Fruit fly (Drosophila melanogaster) whole organism, embryonic: ENCODE measurements around the gene Tim17a2.

Source experiments
- Blimp-1 ChIP-seq: fragments of 200-800 bp; sonication (Bioruptor generic); optimal IDR thresholded peaks from 3 replicates; lab custom pipeline; 2018; ENCODE audit warnings: missing biosample characterization, missing genetic modification characterization, mild to moderate bottlenecking, moderate library complexity, missing genetic modification reagents
- CG10267 ChIP-seq: fragments of 200-800 bp; sonication (Bioruptor generic); optimal IDR thresholded peaks from 2 replicates; lab custom pipeline; 2018; ENCODE audit warnings: missing biosample characterization, mild to moderate bottlenecking, missing genetic modification characterization, moderate library complexity
- CG11504 ChIP-seq: fragments of 200-800 bp; sonication (Bioruptor generic); optimal IDR thresholded peaks from 3 replicates; lab custom pipeline; 2019; ENCODE audit warnings: missing biosample characterization, mild to moderate bottlenecking, missing genetic modification characterization, moderate library complexity
- CG11723 ChIP-seq: fragments of 200-800 bp; sonication (Bioruptor generic); optimal IDR thresholded peaks from 2 replicates; lab custom pipeline; 2017; ENCODE audit warnings: missing biosample characterization, mild to moderate bottlenecking, missing genetic modification characterization
- CG12219 ChIP-seq: fragments of 200-800 bp; sonication (Bioruptor generic); optimal IDR thresholded peaks from 3 replicates; lab custom pipeline; 2018; ENCODE audit warnings: missing biosample characterization, mild to moderate bottlenecking, missing genetic modification characterization
- CG1233 ChIP-seq: fragments of 200-800 bp; sonication (Bioruptor generic); optimal IDR thresholded peaks from 4 replicates; lab custom pipeline; 2018; ENCODE audit warnings: missing biosample characterization, mild to moderate bottlenecking, missing genetic modification characterization
- CG12391 ChIP-seq: fragments of 200-800 bp; sonication (Bioruptor generic); optimal IDR thresholded peaks from 3 replicates; lab custom pipeline; 2018; ENCODE audit warnings: missing biosample characterization, mild to moderate bottlenecking, missing genetic modification characterization, moderate library complexity
- CG16813 ChIP-seq: fragments of 200-800 bp; sonication (Bioruptor generic); IDR thresholded peaks from 3 replicates; pipeline ENCODE4 v1.3.6; 2022; ENCODE audit warnings: missing biosample characterization, missing genetic modification characterization; ENCODE audit not compliant: partially characterized antibody
- CG17912 ChIP-seq: fragments of 200-800 bp; sonication (Bioruptor generic); optimal IDR thresholded peaks from 2 replicates; lab custom pipeline; 2018; ENCODE audit warnings: missing biosample characterization, mild to moderate bottlenecking, missing genetic modification characterization
- CG18764 ChIP-seq: fragments of 200-800 bp; sonication (Bioruptor generic); optimal IDR thresholded peaks from 3 replicates; lab custom pipeline; 2016; ENCODE audit warnings: missing biosample characterization, missing genetic modification characterization
- CG2678 ChIP-seq: fragments of 200-800 bp; sonication (Bioruptor generic); optimal IDR thresholded peaks from 3 replicates; lab custom pipeline; 2019; ENCODE audit warnings: missing biosample characterization, mild to moderate bottlenecking, missing genetic modification characterization, moderate library complexity
- CG2875 ChIP-seq: fragments of 200-800 bp; sonication (Bioruptor generic); optimal IDR thresholded peaks from 2 replicates; lab custom pipeline; 2017; ENCODE audit warnings: missing biosample characterization, mild to moderate bottlenecking, missing genetic modification characterization, missing genetic modification reagents
- CG30020 ChIP-seq: fragments of 200-800 bp; optimal IDR thresholded peaks from 2 replicates; lab custom pipeline; 2019; ENCODE audit warnings: missing biosample characterization, mild to moderate bottlenecking, missing genetic modification characterization, moderate library complexity
- CG30431 ChIP-seq: fragments of 200-800 bp; sonication (Bioruptor generic); optimal IDR thresholded peaks from 2 replicates; lab custom pipeline; 2017; ENCODE audit warnings: missing biosample characterization, missing genetic modification characterization
- CG4282 ChIP-seq: fragments of 200-800 bp; sonication (Bioruptor generic); optimal IDR thresholded peaks from 2 replicates; lab custom pipeline; 2016; ENCODE audit warnings: missing biosample characterization, missing genetic modification characterization
- CG43689 ChIP-seq: fragments of 200-800 bp; sonication (Bioruptor generic); IDR thresholded peaks from 2 replicates; pipeline ENCODE4 v1.3.6; 2022; ENCODE audit warnings: missing biosample characterization, missing genetic modification characterization
- CG6654 ChIP-seq: fragments of 200-800 bp; sonication (Bioruptor generic); optimal IDR thresholded peaks from 2 replicates; lab custom pipeline; 2017; ENCODE audit warnings: missing biosample characterization, mild to moderate bottlenecking, missing genetic modification characterization
- CG6683 ChIP-seq: fragments of 200-800 bp; sonication (Bioruptor generic); optimal IDR thresholded peaks from 2 replicates; lab custom pipeline; 2017; ENCODE audit warnings: missing biosample characterization, mild to moderate bottlenecking, missing genetic modification characterization, missing genetic modification reagents
- CG7372 ChIP-seq: fragments of 200-800 bp; sonication (Bioruptor generic); IDR thresholded peaks from 2 replicates; pipeline ENCODE4 v1.3.6; 2022; ENCODE audit warnings: missing biosample characterization, missing genetic modification characterization
- CG7928 ChIP-seq: fragments of 200-800 bp; sonication (Bioruptor generic); optimal IDR thresholded peaks from 2 replicates; lab custom pipeline; 2017; ENCODE audit warnings: missing biosample characterization, mild to moderate bottlenecking, missing genetic modification characterization
- Camta ChIP-seq: fragments of 200-800 bp; sonication (Bioruptor generic); optimal IDR thresholded peaks from 2 replicates; lab custom pipeline; 2016; ENCODE audit warnings: missing biosample characterization, missing genetic modification characterization
- Dbx ChIP-seq: fragments of 200-800 bp; sonication (Bioruptor generic); IDR thresholded peaks from 3 replicates; pipeline ENCODE4 v1.3.6; 2022; ENCODE audit warnings: missing biosample characterization, missing genetic modification characterization
- Deaf1 ChIP-seq: fragments of 200-800 bp; optimal IDR thresholded peaks from 3 replicates; lab custom pipeline; 2019; ENCODE audit warnings: missing biosample characterization, mild to moderate bottlenecking, missing genetic modification characterization, moderate library complexity
- Drgx ChIP-seq: fragments of 200-800 bp; sonication (Bioruptor generic); IDR thresholded peaks from 2 replicates; pipeline ENCODE4 v1.3.6; 2022; ENCODE audit warnings: missing biosample characterization, missing genetic modification characterization
- Ets65A ChIP-seq: fragments of 200-800 bp; sonication (Bioruptor generic); peaks from one replicate; lab custom pipeline; 2016; ENCODE audit warnings: missing biosample characterization, missing genetic modification characterization
- HLH4C ChIP-seq: fragments of 200-800 bp; sonication (Bioruptor generic); IDR thresholded peaks from 3 replicates; pipeline ENCODE4 v1.3.6; 2022; ENCODE audit warnings: missing biosample characterization, missing genetic modification characterization; ENCODE audit not compliant: partially characterized antibody
- HLHmδ ChIP-seq: fragments of 200-800 bp; sonication (Bioruptor generic); optimal IDR thresholded peaks from 2 replicates; lab custom pipeline; 2018; ENCODE audit warnings: missing biosample characterization, mild to moderate bottlenecking, missing genetic modification characterization, moderate library complexity
- HmgZ ChIP-seq: fragments of 200-800 bp; sonication (Bioruptor generic); optimal IDR thresholded peaks from 2 replicates; lab custom pipeline; 2018; ENCODE audit warnings: missing biosample characterization, mild to moderate bottlenecking, missing genetic modification characterization
- Hr78 ChIP-seq, 2 experiments: fragments of 200-800 bp in 1 of 2; fragments of >200 bp in 1 of 2; sonication (Bioruptor generic) in 1 of 2; optimal IDR thresholded peaks; 2 replicates each; lab custom pipeline; 2017 to 2019; ENCODE audit warnings: missing biosample characterization in 2 of 2, missing genetic modification characterization in 2 of 2, mild to moderate bottlenecking in 1 of 2, moderate library complexity in 1 of 2
- Max ChIP-seq: fragments of 200-800 bp; sonication (Bioruptor generic); optimal IDR thresholded peaks from 2 replicates; lab custom pipeline; 2016; ENCODE audit warnings: missing biosample characterization, mild to moderate bottlenecking, missing genetic modification characterization
- Meics ChIP-seq: fragments of 200-800 bp; sonication (Bioruptor generic); optimal IDR thresholded peaks from 2 replicates; lab custom pipeline; 2017; ENCODE audit warnings: missing biosample characterization, mild to moderate bottlenecking, missing genetic modification characterization
- Myb ChIP-seq: fragments of 200-800 bp; sonication (Bioruptor generic); optimal IDR thresholded peaks from 2 replicates; lab custom pipeline; 2016; ENCODE audit warnings: missing biosample characterization, missing genetic modification characterization
- Nf-YC ChIP-seq: fragments of 200-800 bp; optimal IDR thresholded peaks from 3 replicates; lab custom pipeline; 2019; ENCODE audit warnings: missing biosample characterization, mild to moderate bottlenecking, missing genetic modification characterization, moderate library complexity
- Scr ChIP-seq: fragments of 200-800 bp; sonication (Bioruptor generic); IDR thresholded peaks from 2 replicates; pipeline ENCODE4 v1.3.6; 2022; ENCODE audit warnings: missing biosample characterization, missing genetic modification characterization; ENCODE audit not compliant: partially characterized antibody
- Trl ChIP-seq, 3 experiments: fragments of >200 bp in 2 of 3; fragments of 200-800 bp in 1 of 3; sonication (Bioruptor generic) in 1 of 3; optimal IDR thresholded peaks; 2 replicates in 1 of 3; 3 replicates in 2 of 3; lab custom pipeline; 2016 to 2017; ENCODE audit warnings: missing biosample characterization in 1 of 3, missing genetic modification characterization in 1 of 3
- bab2 ChIP-seq: fragments of 200-800 bp; sonication (Bioruptor generic); optimal IDR thresholded peaks from 2 replicates; lab custom pipeline; 2016; ENCODE audit warnings: missing biosample characterization, missing genetic modification characterization
- cas ChIP-seq: fragments of 200-800 bp; sonication (Bioruptor generic); IDR thresholded peaks from 2 replicates; pipeline ENCODE4 v1.3.6; 2022; ENCODE audit warnings: missing biosample characterization, missing genetic modification characterization
- dimm ChIP-seq: fragments of 200-800 bp; sonication (Bioruptor generic); IDR thresholded peaks from 2 replicates; pipeline ENCODE4 v1.3.6; 2022; ENCODE audit warnings: missing biosample characterization, missing genetic modification characterization
- esg ChIP-seq: fragments of 200-800 bp; sonication (Bioruptor generic); conservative IDR thresholded peaks from 2 replicates; pipeline ENCODE4 v1.3.6; 2022; ENCODE audit warnings: missing biosample characterization, missing genetic modification characterization
- fd64A ChIP-seq: fragments of 200-800 bp; sonication (Bioruptor generic); optimal IDR thresholded peaks from 3 replicates; lab custom pipeline; 2018; ENCODE audit warnings: missing biosample characterization, mild to moderate bottlenecking, missing genetic modification characterization
- ind ChIP-seq: fragments of 200-800 bp; sonication (Bioruptor generic); optimal IDR thresholded peaks from 3 replicates; lab custom pipeline; 2016; ENCODE audit warnings: missing biosample characterization, missing genetic modification characterization
- jigr1 ChIP-seq: fragments of 200-800 bp; sonication (Bioruptor generic); IDR thresholded peaks from 3 replicates; pipeline ENCODE4 v1.3.6; 2022; ENCODE audit warnings: missing biosample characterization, missing genetic modification characterization
- lab ChIP-seq: fragments of 200-800 bp; sonication (Bioruptor generic); optimal IDR thresholded peaks from 3 replicates; lab custom pipeline; 2017; ENCODE audit warnings: missing biosample characterization, missing genetic modification characterization, mild to moderate bottlenecking, moderate library complexity, missing genetic modification reagents
- nom ChIP-seq: fragments of 200-800 bp; sonication (Bioruptor generic); optimal IDR thresholded peaks from 2 replicates; lab custom pipeline; 2017; ENCODE audit warnings: missing biosample characterization, missing genetic modification characterization, mild to moderate bottlenecking, moderate library complexity, missing genetic modification reagents
- pnt ChIP-seq: fragments of 200-800 bp; sonication (Bioruptor generic); optimal IDR thresholded peaks from 3 replicates; lab custom pipeline; 2016; ENCODE audit warnings: missing biosample characterization, missing genetic modification characterization
- sc ChIP-seq, 3 experiments: fragments of >200 bp in 2 of 3; fragments of 200-800 bp in 1 of 3; sonication (Bioruptor generic) in 1 of 3; optimal IDR thresholded peaks; 2 replicates in 2 of 3; 3 replicates in 1 of 3; lab custom pipeline; 2017; ENCODE audit warnings: mild to moderate bottlenecking in 1 of 3, missing biosample characterization in 1 of 3, missing genetic modification characterization in 1 of 3, missing genetic modification reagents in 1 of 3
- sim ChIP-seq: fragments of 200-800 bp; sonication (Bioruptor generic); IDR thresholded peaks from 2 replicates; pipeline ENCODE4 v1.3.6; 2022; ENCODE audit warnings: missing biosample characterization, missing genetic modification characterization
- slbo ChIP-seq: fragments of 200-800 bp; sonication (Bioruptor generic); IDR thresholded peaks from 2 replicates; pipeline ENCODE4 v1.3.6; 2022; ENCODE audit warnings: missing biosample characterization, missing genetic modification characterization
- sob ChIP-seq: fragments of 200-800 bp; sonication (Bioruptor generic); IDR thresholded peaks from 2 replicates; pipeline ENCODE4 v1.3.6; 2022; ENCODE audit warnings: missing biosample characterization, missing genetic modification characterization

Tim17a2 gene

dm6 chr3R:5232197-5232607 lies 30.3 kb downstream of the Tim17a2 start, which contains the start of the genes Kat60 and Mms19 (continued):
- no peak for TF ChIP-seq Deaf1 (tag; lab: Kevin White, UChicago)
- no peak for TF ChIP-seq Hr78 (GFP tag; optimal IDR thresholded peaks at IDR 0.05; lab: Kevin White, UChicago)
- peak; percentile 85; the same call in 1 of the 2 replicates for TF ChIP-seq slbo (GFP tag; lab: Robert Waterston, UW)
- TF ChIP-seq Trl (optimal IDR thresholded peaks at IDR 0.05; lab: Kevin White, UChicago): no peak
- peak; percentile 66 for TF ChIP-seq Trl (GFP tag; optimal IDR thresholded peaks at IDR 0.05; lab: Kevin White, UChicago)
- no peak for TF ChIP-seq HLHmδ
- TF ChIP-seq fd64A (GFP tag; lab: Kevin White, UChicago): no peak
- TF ChIP-seq Ets65A (GFP tag; lab: Kevin White, UChicago): peak; percentile 98
- peak; percentile 81 for TF ChIP-seq sob
- peak; percentile 39; the same call in 1 of the 2 replicates for TF ChIP-seq CG7372
- peak; percentile 70 for TF ChIP-seq esg (GFP tag; lab: Robert Waterston, UW)
- TF ChIP-seq CG4282: peak; percentile 3
- peak; percentile 97 for TF ChIP-seq Scr
- TF ChIP-seq HmgZ (tag; lab: Kevin White, UChicago): peak; percentile 58
- TF ChIP-seq sim (GFP tag; lab: Robert Waterston, UW): no peak
- TF ChIP-seq CG16813 (GFP tag; lab: Robert Waterston, UW): peak; percentile 97
- TF ChIP-seq Drgx (GFP tag; lab: Robert Waterston, UW): no peak
- peak; percentile 75 for TF ChIP-seq Myb
- TF ChIP-seq Blimp-1: no peak
- peak; percentile 58 for TF ChIP-seq bab2
- TF ChIP-seq CG2875 (GFP tag; lab: Kevin White, UChicago): no peak
- TF ChIP-seq Dbx (GFP tag; lab: Robert Waterston, UW): peak; percentile 73; the same call in 2 of the 3 replicates
- no peak for TF ChIP-seq dimm
- peak; percentile 60 for TF ChIP-seq pnt (GFP tag; lab: Kevin White, UChicago)
- TF ChIP-seq HLH4C: peak; percentile 93
- TF ChIP-seq CG10267 (tag; lab: Kevin White, UChicago): peak; percentile 76
- TF ChIP-seq CG17912 (GFP tag; lab: Kevin White, UChicago): no peak
- no peak for TF ChIP-seq nom (GFP tag; lab: Kevin White, UChicago)
- no peak for TF ChIP-seq sc (optimal IDR thresholded peaks at IDR 0.05; lab: Kevin White, UChicago)
- no peak for TF ChIP-seq sc (GFP tag; optimal IDR thresholded peaks at IDR 0.05; lab: Kevin White, UChicago)
- TF ChIP-seq Camta (GFP tag; lab: Kevin White, UChicago): peak; percentile 67
- TF ChIP-seq CG11723: peak; percentile 34
- no peak for TF ChIP-seq CG6683 (GFP tag; lab: Kevin White, UChicago)
- TF ChIP-seq lab (GFP tag; lab: Kevin White, UChicago): no peak
- peak; percentile 37 for TF ChIP-seq CG1233 (GFP tag; lab: Kevin White, UChicago)
- no peak for TF ChIP-seq CG43689 (GFP tag; lab: Robert Waterston, UW)
- TF ChIP-seq CG30431 (GFP tag; lab: Kevin White, UChicago): peak; percentile 35
- peak; percentile 72 for TF ChIP-seq Max (GFP tag; lab: Kevin White, UChicago)
- peak; percentile 82; the same call in 2 of the 3 replicates for TF ChIP-seq jigr1 (GFP tag; lab: Robert Waterston, UW)
- TF ChIP-seq CG30020 (tag; lab: Kevin White, UChicago): peak; percentile 80
- peak; percentile 80 for TF ChIP-seq CG12391 (tag; lab: Kevin White, UChicago)
- no peak for TF ChIP-seq CG12219
- TF ChIP-seq CG6654 (GFP tag; lab: Kevin White, UChicago): no peak
- TF ChIP-seq CG18764 (GFP tag; lab: Kevin White, UChicago): peak; percentile 55
- TF ChIP-seq ind (GFP tag; lab: Kevin White, UChicago): peak; percentile 73
- TF ChIP-seq Meics (GFP tag; lab: Kevin White, UChicago): peak; percentile 32
- TF ChIP-seq Nf-YC (tag; lab: Kevin White, UChicago): no peak
- no peak for TF ChIP-seq CG11504 (tag; lab: Kevin White, UChicago)
- TF ChIP-seq CG2678 (tag; lab: Kevin White, UChicago): no peak
- peak; percentile 66 for TF ChIP-seq cas (GFP tag; lab: Robert Waterston, UW)
- TF ChIP-seq CG7928 (GFP tag; lab: Kevin White, UChicago): peak; percentile 53
